Worm (Caenorhabditis elegans): ENCODE results near the gene cpg-8.

The cpg-8 gene

ce11 chrV:4647857-4648256 lies 44.4 kb downstream of the cpg-8 start, which contains the start of gene F41F3.3 (continued):
- TF ChIP-seq dmd-8 (GFP tag; IDR thresholded peaks at IDR 0.05), result 0 out of 2 replicates have a peak, but pooled peaks have one; percentile 32
- TF ChIP-seq nhr-42 (GFP tag; IDR thresholded peaks at IDR 0.05), result no peak
- no peak for TF ChIP-seq zag-1 (tag; optimal IDR thresholded peaks at IDR 0.05)
- 0 out of 2 replicates have a peak, but pooled peaks have one; percentile 51 for TF ChIP-seq lim-7 (GFP tag; IDR thresholded peaks at IDR 0.05)
- TF ChIP-seq snpc-1.2 (GFP tag; IDR thresholded peaks at IDR 0.05), result peak; percentile 51; the same call in 1 of the 2 replicates
- TF ChIP-seq nhr-6 (tag; optimal IDR thresholded peaks at IDR 0.05), result no peak
- TF ChIP-seq lir-3 (tag; optimal IDR thresholded peaks at IDR 0.05), result no peak
- no peak for TF ChIP-seq dve-1 (tag; optimal IDR thresholded peaks at IDR 0.05; ENCODE audit: insufficient read depth)
- no peak for TF ChIP-seq T20F7.1 (GFP tag; optimal IDR thresholded peaks at IDR 0.05)
- TF ChIP-seq nhr-76 (tag; optimal IDR thresholded peaks at IDR 0.05), result no peak
- TF ChIP-seq tag-97 (GFP tag; IDR thresholded peaks at IDR 0.05), result no peak
- 0 out of 2 replicates have a peak, but pooled peaks have one; percentile 48 for TF ChIP-seq php-3 (GFP tag; IDR thresholded peaks at IDR 0.05)
- TF ChIP-seq fkh-10 (GFP tag; optimal IDR thresholded peaks at IDR 0.05), result no peak
- TF ChIP-seq F26F4.8 (GFP tag; conservative IDR thresholded peaks at IDR 0.05), result 0 out of 2 replicates have a peak, but pooled peaks have one; percentile 38
- no peak for TF ChIP-seq ceh-82 (tag; optimal IDR thresholded peaks at IDR 0.05)
- TF ChIP-seq hif-1 (tag; optimal IDR thresholded peaks at IDR 0.05), result peak in 1 of 2 experiments; percentile 14
- no peak for TF ChIP-seq ceh-44 (GFP tag; IDR thresholded peaks at IDR 0.05)
- TF ChIP-seq lsy-2 (tag; optimal IDR thresholded peaks at IDR 0.05), result no peak
- TF ChIP-seq lin-1 (GFP tag; IDR thresholded peaks at IDR 0.05), result no peak
- TF ChIP-seq unc-62 (GFP tag; optimal IDR thresholded peaks at IDR 0.05 in 1 of 2), result no peak
- TF ChIP-seq unc-62 (tag; optimal IDR thresholded peaks at IDR 0.05), result no peak

- TF ChIP-seq T26A8.4 (GFP tag; IDR thresholded peaks at IDR 0.05) (peak; percentile 82; the same call in 1 of the 2 replicates), nhr-76 (tag; optimal IDR thresholded peaks at IDR 0.05) (no peak), ceh-82 (tag; optimal IDR thresholded peaks at IDR 0.05) (no peak), nhr-102 (tag; optimal IDR thresholded peaks at IDR 0.05) (peak; percentile 30), mdl-1 (tag; optimal IDR thresholded peaks at IDR 0.05) (no peak), nhr-48 (tag; optimal IDR thresholded peaks at IDR 0.05) (peak; percentile 38), spr-1 (tag; optimal IDR thresholded peaks at IDR 0.05) (peak; percentile 28), snpc-1.2 (GFP tag; IDR thresholded peaks at IDR 0.05) (peak; percentile 12; the same call in 1 of the 2 replicates), attf-4 (tag; optimal IDR thresholded peaks at IDR 0.05) (no peak), ama-1 (optimal IDR thresholded peaks at IDR 0.05) (peak; percentile 91), lin-15B (tag; optimal IDR thresholded peaks at IDR 0.05) (no peak), lsy-2 (tag; optimal IDR thresholded peaks at IDR 0.05) (no peak), mes-2 (tag; optimal IDR thresholded peaks at IDR 0.05; ENCODE audit: poor library complexity, severe bottlenecking) (peak; percentile 40), fos-1 (tag; optimal IDR thresholded peaks at IDR 0.05) (no peak), Y48G9A.11 (GFP tag; IDR thresholded peaks at IDR 0.05) (no peak), ceh-20 (GFP tag; IDR thresholded peaks at IDR 0.05) (no peak), ztf-7 (tag; optimal IDR thresholded peaks at IDR 0.05) (no peak)
Measured at ce11 chrV:4647279-4647819, 44.9 kb downstream of the cpg-8 start.

ce11 chrV:4642691-4643090 lies 49.5 kb downstream of the cpg-8 start, which contains the start of gene soc-1:
soc-1 (plus strand) TSS chrV:4642952.
- TF ChIP-seq dve-1 (tag; optimal IDR thresholded peaks at IDR 0.05; ENCODE audit: insufficient read depth) (peak; percentile 8), zfp-2 (tag; optimal IDR thresholded peaks at IDR 0.05) (no peak), ceh-20 (GFP tag; IDR thresholded peaks at IDR 0.05) (no peak), ztf-7 (tag; optimal IDR thresholded peaks at IDR 0.05) (peak; percentile 76), egl-43 (GFP tag; IDR thresholded peaks at IDR 0.05) (no peak)

Measured in whole organism, L4 larva.